Fruit fly (Drosophila melanogaster) whole organism, embryonic: ENCODE data around the gene Ufsp2.

Experiments used
- B-H1 ChIP-seq: fragments of 200-800 bp; sonication (Bioruptor generic); IDR thresholded peaks from 3 replicates; pipeline ENCODE4 v1.3.6; 2022; ENCODE audit warnings: missing biosample characterization, missing genetic modification characterization
- CG10209 ChIP-seq: fragments of 200-800 bp; sonication (Bioruptor generic); optimal IDR thresholded peaks from 3 replicates; lab custom pipeline; 2017; ENCODE audit warnings: missing biosample characterization, mild to moderate bottlenecking, missing genetic modification characterization, missing genetic modification reagents
- CG10543 ChIP-seq: fragments of 200-800 bp; sonication (Bioruptor generic); optimal IDR thresholded peaks from 3 replicates; lab custom pipeline; 2017; ENCODE audit warnings: missing biosample characterization, mild to moderate bottlenecking, missing genetic modification characterization, moderate library complexity
- CG13287 ChIP-seq: fragments of 200-800 bp; sonication (Bioruptor generic); IDR thresholded peaks from 2 replicates; pipeline ENCODE4 v1.3.6; 2022; ENCODE audit warnings: missing biosample characterization, missing genetic modification characterization; ENCODE audit not compliant: partially characterized antibody
- CG13624 ChIP-seq: fragments of 200-800 bp; sonication (Bioruptor generic); optimal IDR thresholded peaks from 2 replicates; lab custom pipeline; 2016; ENCODE audit warnings: missing biosample characterization, missing genetic modification characterization
- CG15514 ChIP-seq: fragments of 200-800 bp; sonication (Bioruptor generic); optimal IDR thresholded peaks from 3 replicates; lab custom pipeline; 2017; ENCODE audit warnings: missing biosample characterization, missing genetic modification characterization, mild to moderate bottlenecking, moderate library complexity, missing genetic modification reagents
- CG16779 ChIP-seq: fragments of 200-800 bp; sonication (Bioruptor generic); IDR thresholded peaks from 2 replicates; pipeline ENCODE4 v1.3.6; 2022; ENCODE audit warnings: missing biosample characterization, missing genetic modification characterization
- CG17186 ChIP-seq: fragments of 200-800 bp; sonication (Bioruptor generic); optimal IDR thresholded peaks from 3 replicates; lab custom pipeline; 2017; ENCODE audit warnings: missing biosample characterization, missing genetic modification reagents, missing genetic modification characterization
- CG17359 ChIP-seq: fragments of 200-800 bp; sonication (Bioruptor generic); optimal IDR thresholded peaks from 3 replicates; lab custom pipeline; 2018; ENCODE audit warnings: missing biosample characterization, mild to moderate bottlenecking, missing genetic modification characterization, moderate library complexity
- CG17385 ChIP-seq: fragments of 200-800 bp; sonication (Bioruptor generic); optimal IDR thresholded peaks from 3 replicates; lab custom pipeline; 2018; ENCODE audit warnings: missing biosample characterization, mild to moderate bottlenecking, missing genetic modification characterization
- CG17912 ChIP-seq: fragments of 200-800 bp; sonication (Bioruptor generic); optimal IDR thresholded peaks from 2 replicates; lab custom pipeline; 2018; ENCODE audit warnings: missing biosample characterization, mild to moderate bottlenecking, missing genetic modification characterization
- CG18476 ChIP-seq: fragments of 200-800 bp; sonication (Bioruptor generic); optimal IDR thresholded peaks from 2 replicates; lab custom pipeline; 2016; ENCODE audit warnings: missing biosample characterization, mild to moderate bottlenecking, missing genetic modification characterization
- CG2129 ChIP-seq: fragments of 200-800 bp; sonication (Bioruptor generic); IDR thresholded peaks from 2 replicates; pipeline ENCODE4 v1.3.6; 2022; ENCODE audit warnings: missing biosample characterization, missing genetic modification characterization; ENCODE audit not compliant: partially characterized antibody
- CG2712 ChIP-seq: fragments of 200-800 bp; optimal IDR thresholded peaks from 3 replicates; lab custom pipeline; 2019; ENCODE audit warnings: missing biosample characterization, mild to moderate bottlenecking, missing genetic modification characterization, moderate library complexity
- CG2889 ChIP-seq: fragments of 200-800 bp; sonication (Bioruptor generic); IDR thresholded peaks from 3 replicates; pipeline ENCODE4 v1.3.6; 2022; ENCODE audit warnings: missing biosample characterization, missing genetic modification characterization
- CG3065 ChIP-seq: fragments of 200-800 bp; sonication (Bioruptor generic); optimal IDR thresholded peaks from 2 replicates; lab custom pipeline; 2016; ENCODE audit warnings: missing biosample characterization, missing genetic modification characterization
- CG32532 ChIP-seq: fragments of 200-800 bp; sonication (Bioruptor generic); IDR thresholded peaks from 2 replicates; pipeline ENCODE4 v1.3.6; 2022; ENCODE audit warnings: missing biosample characterization, missing genetic modification characterization
- CG3838 ChIP-seq: fragments of 200-800 bp; sonication (Bioruptor generic); optimal IDR thresholded peaks from 3 replicates; lab custom pipeline; 2016; ENCODE audit warnings: missing biosample characterization, missing genetic modification characterization
- CG4730 ChIP-seq: fragments of 200-800 bp; sonication (Bioruptor generic); IDR thresholded peaks from 2 replicates; pipeline ENCODE4 v1.3.6; 2022; ENCODE audit warnings: missing biosample characterization, missing genetic modification characterization
- CG4854 ChIP-seq: fragments of 200-800 bp; sonication (Bioruptor generic); optimal IDR thresholded peaks from 2 replicates; lab custom pipeline; 2016; ENCODE audit warnings: missing biosample characterization, missing genetic modification characterization, inconsistent platforms
- CG6765 ChIP-seq: fragments of 200-800 bp; sonication (Bioruptor generic); optimal IDR thresholded peaks from 3 replicates; lab custom pipeline; 2017; ENCODE audit warnings: missing biosample characterization, mild to moderate bottlenecking, missing genetic modification characterization
- CG7745 ChIP-seq: fragments of 200-800 bp; sonication (Bioruptor generic); optimal IDR thresholded peaks from 2 replicates; lab custom pipeline; 2018; ENCODE audit warnings: missing biosample characterization, mild to moderate bottlenecking, missing genetic modification characterization, moderate library complexity
- CG8765 ChIP-seq: fragments of 200-800 bp; sonication (Bioruptor generic); IDR thresholded peaks from 2 replicates; pipeline ENCODE4 v1.3.6; 2022; ENCODE audit warnings: missing biosample characterization, missing genetic modification characterization
- CG9797 ChIP-seq: fragments of 200-800 bp; sonication (Bioruptor generic); optimal IDR thresholded peaks from 3 replicates; lab custom pipeline; 2018; ENCODE audit warnings: missing biosample characterization, mild to moderate bottlenecking, missing genetic modification characterization
- Drgx ChIP-seq: fragments of 200-800 bp; sonication (Bioruptor generic); IDR thresholded peaks from 2 replicates; pipeline ENCODE4 v1.3.6; 2022; ENCODE audit warnings: missing biosample characterization, missing genetic modification characterization
- Fer2 ChIP-seq: fragments of 200-800 bp; sonication (Bioruptor generic); optimal IDR thresholded peaks from 2 replicates; lab custom pipeline; 2018; ENCODE audit warnings: missing biosample characterization, mild to moderate bottlenecking, missing genetic modification characterization, moderate library complexity
- HLH4C ChIP-seq: fragments of 200-800 bp; sonication (Bioruptor generic); IDR thresholded peaks from 3 replicates; pipeline ENCODE4 v1.3.6; 2022; ENCODE audit warnings: missing biosample characterization, missing genetic modification characterization; ENCODE audit not compliant: partially characterized antibody
- MBD-R2 ChIP-seq: fragments of 200-800 bp; sonication (Bioruptor generic); IDR thresholded peaks from 2 replicates; pipeline ENCODE4 v1.3.6; 2022; ENCODE audit warnings: missing biosample characterization, missing genetic modification characterization
- Mes4 ChIP-seq: fragments of 200-800 bp; sonication (Bioruptor generic); optimal IDR thresholded peaks from 2 replicates; lab custom pipeline; 2016; ENCODE audit warnings: missing biosample characterization, missing genetic modification characterization
- NC2β ChIP-seq: fragments of 200-800 bp; sonication (Bioruptor generic); optimal IDR thresholded peaks from 2 replicates; lab custom pipeline; 2016; ENCODE audit warnings: missing biosample characterization, missing genetic modification characterization
- Scr ChIP-seq: fragments of 200-800 bp; sonication (Bioruptor generic); IDR thresholded peaks from 2 replicates; pipeline ENCODE4 v1.3.6; 2022; ENCODE audit warnings: missing biosample characterization, missing genetic modification characterization; ENCODE audit not compliant: partially characterized antibody
- Sry-δ ChIP-seq: fragments of 200-800 bp; sonication (Bioruptor generic); optimal IDR thresholded peaks from 2 replicates; lab custom pipeline; 2016; ENCODE audit warnings: missing biosample characterization, missing genetic modification characterization
- ac ChIP-seq: fragments of 200-800 bp; sonication (Bioruptor generic); optimal IDR thresholded peaks from 3 replicates; lab custom pipeline; 2017; ENCODE audit warnings: missing biosample characterization, mild to moderate bottlenecking, missing genetic modification characterization
- ap ChIP-seq: fragments of 200-800 bp; sonication (Bioruptor generic); IDR thresholded peaks from 2 replicates; pipeline ENCODE4 v1.3.6; 2022; ENCODE audit warnings: missing biosample characterization, missing genetic modification characterization
- ase ChIP-seq: fragments of 200-800 bp; sonication (Bioruptor generic); IDR thresholded peaks from 3 replicates; pipeline ENCODE4 v1.3.6; 2022; ENCODE audit warnings: missing biosample characterization, missing genetic modification characterization
- ash1 ChIP-seq: fragments of 200-800 bp; sonication (Bioruptor generic); optimal IDR thresholded peaks from 2 replicates; lab custom pipeline; 2018; ENCODE audit warnings: missing biosample characterization, mild to moderate bottlenecking, missing genetic modification characterization
- az2 ChIP-seq: fragments of 200-800 bp; sonication (Bioruptor generic); optimal IDR thresholded peaks from 3 replicates; lab custom pipeline; 2016; ENCODE audit warnings: missing biosample characterization, missing genetic modification characterization
- crc ChIP-seq: fragments of 200-800 bp; sonication (Bioruptor generic); optimal IDR thresholded peaks from 2 replicates; lab custom pipeline; 2016; ENCODE audit warnings: missing biosample characterization, missing genetic modification characterization
- dimm ChIP-seq: fragments of 200-800 bp; sonication (Bioruptor generic); IDR thresholded peaks from 2 replicates; pipeline ENCODE4 v1.3.6; 2022; ENCODE audit warnings: missing biosample characterization, missing genetic modification characterization
- dpn ChIP-seq, 2 experiments: fragments of 200-800 bp; sonication (Bioruptor generic); optimal IDR thresholded peaks; 3 replicates each; lab custom pipeline; 2016; ENCODE audit warnings: missing biosample characterization in 2 of 2, missing genetic modification characterization in 2 of 2
- ems ChIP-seq: fragments of 200-800 bp; sonication (Bioruptor generic); optimal IDR thresholded peaks from 3 replicates; lab custom pipeline; 2016; ENCODE audit warnings: missing biosample characterization, missing genetic modification characterization
- fd96Cb ChIP-seq: fragments of 200-800 bp; sonication (Bioruptor generic); optimal IDR thresholded peaks from 2 replicates; lab custom pipeline; 2018; ENCODE audit warnings: missing biosample characterization, mild to moderate bottlenecking, missing genetic modification characterization, moderate library complexity
- lmd ChIP-seq: fragments of 200-800 bp; sonication (Bioruptor generic); IDR thresholded peaks from 2 replicates; pipeline ENCODE4 v1.3.6; 2022; ENCODE audit warnings: missing biosample characterization, missing genetic modification characterization
- nau ChIP-seq: fragments of 200-800 bp; sonication (Bioruptor generic); optimal IDR thresholded peaks from 3 replicates; lab custom pipeline; 2017; ENCODE audit warnings: missing biosample characterization, mild to moderate bottlenecking, missing genetic modification characterization, missing genetic modification reagents
- org-1 ChIP-seq: fragments of 200-800 bp; sonication (Bioruptor generic); optimal IDR thresholded peaks from 2 replicates; lab custom pipeline; 2017; ENCODE audit warnings: missing biosample characterization, missing genetic modification characterization
- pan ChIP-seq, 4 experiments: fragments of >200 bp in 3 of 4; fragments of 200-800 bp in 1 of 4; sonication (Bioruptor generic) in 1 of 4; optimal IDR thresholded peaks in 3 of 4; IDR thresholded peaks in 1 of 4; 2 replicates each; pipeline versions ENCODE4 v1.3.6 to Lab custom; 2017 to 2022; ENCODE audit warnings: missing biosample characterization in 2 of 4, missing genetic modification characterization in 2 of 4, mixed read lengths in 1 of 4
- ro ChIP-seq: fragments of 200-800 bp; sonication (Bioruptor generic); IDR thresholded peaks from 2 replicates; pipeline ENCODE4 v1.3.6; 2022; ENCODE audit warnings: missing biosample characterization, missing genetic modification characterization
- sr ChIP-seq: fragments of 200-800 bp; sonication (Bioruptor generic); IDR thresholded peaks from 3 replicates; pipeline ENCODE4 v1.3.6; 2022; ENCODE audit warnings: missing biosample characterization, missing genetic modification characterization
- tap ChIP-seq: fragments of 200-800 bp; optimal IDR thresholded peaks from 3 replicates; lab custom pipeline; 2019; ENCODE audit warnings: missing biosample characterization, mild to moderate bottlenecking, missing genetic modification characterization, moderate library complexity
- wek ChIP-seq: fragments of 200-800 bp; sonication (Bioruptor generic); optimal IDR thresholded peaks from 3 replicates; lab custom pipeline; 2018; ENCODE audit warnings: missing biosample characterization, mild to moderate bottlenecking, missing genetic modification characterization, moderate library complexity
- wor ChIP-seq: fragments of 200-800 bp; sonication (Bioruptor generic); IDR thresholded peaks from 2 replicates; pipeline ENCODE4 v1.3.6; 2022; ENCODE audit warnings: missing biosample characterization, missing genetic modification characterization

Gene Ufsp2

DNA sequence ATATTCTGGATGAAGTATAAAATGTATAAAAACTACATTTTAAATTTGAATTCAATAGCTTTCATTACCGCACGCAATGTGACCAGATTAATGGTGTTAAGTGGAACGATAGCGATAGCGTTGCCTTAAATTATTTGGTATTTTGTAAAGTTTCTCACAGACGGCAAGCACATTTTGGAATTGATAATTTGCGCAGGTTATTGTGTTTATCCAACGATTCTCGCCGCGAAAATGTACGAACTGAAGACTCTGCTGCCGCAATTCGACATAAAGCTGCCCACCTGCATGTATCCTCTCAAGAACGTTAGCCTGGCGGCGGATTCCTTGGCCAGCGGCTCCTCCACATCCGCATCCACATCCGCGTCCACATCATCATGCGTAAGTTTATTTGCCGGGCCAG lies 7.1 kb downstream of the Ufsp2 start, which contains the start of gene AIMP2:
Gene AIMP2 (plus strand): TSS at position 135 of the 400 bp plus-strand sequence.
- no peak for TF ChIP-seq CG8765
- TF ChIP-seq nau = no peak
- TF ChIP-seq CG32532 (GFP tag; lab: Robert Waterston, UW) = no peak
- TF ChIP-seq Scr (GFP tag; lab: Robert Waterston, UW) = peak; percentile 31; the same call in 1 of the 2 replicates
- TF ChIP-seq CG10543 = no peak
- TF ChIP-seq org-1 = no peak
- TF ChIP-seq Drgx (GFP tag; lab: Robert Waterston, UW) = no peak
- no peak for TF ChIP-seq lmd (GFP tag; lab: Robert Waterston, UW)
- TF ChIP-seq CG17359 (tag; lab: Kevin White, UChicago) = no peak
- no peak for TF ChIP-seq ac
- TF ChIP-seq HLH4C = peak; percentile 46; the same call in 1 of the 3 replicates
- TF ChIP-seq CG16779 (GFP tag; lab: Robert Waterston, UW) = 0 out of 2 replicates have a peak, but pooled peaks have one; percentile 29
- no peak for TF ChIP-seq CG10209 (GFP tag; lab: Kevin White, UChicago)
- no peak for TF ChIP-seq ems (GFP tag; lab: Kevin White, UChicago)
- TF ChIP-seq CG7745 (tag; lab: Kevin White, UChicago) = no peak
- peak; percentile 23 for TF ChIP-seq CG17186 (GFP tag; lab: Kevin White, UChicago)
- TF ChIP-seq Mes4 (GFP tag; lab: Kevin White, UChicago) = no peak
- TF ChIP-seq CG13624 (GFP tag; lab: Kevin White, UChicago) = no peak
- no peak for TF ChIP-seq CG2129 (GFP tag; lab: Robert Waterston, UW)
- no peak for TF ChIP-seq CG6765 (GFP tag; lab: Kevin White, UChicago)
- no peak for TF ChIP-seq CG15514
- peak; percentile 55 for TF ChIP-seq CG13287
- TF ChIP-seq CG18476 = no peak
- no peak for TF ChIP-seq CG3065 (GFP tag; lab: Kevin White, UChicago)
- no peak for TF ChIP-seq CG17912
- TF ChIP-seq crc = no peak
- peak; percentile 47 for TF ChIP-seq Sry-δ
- no peak for TF ChIP-seq sr (GFP tag; lab: Robert Waterston, UW)
- TF ChIP-seq dpn (GFP tag; optimal IDR thresholded peaks at IDR 0.05; lab: Kevin White, UChicago) = no peak
- no peak for TF ChIP-seq ap (GFP tag; lab: Robert Waterston, UW)
- no peak for TF ChIP-seq ro
- TF ChIP-seq wek (GFP tag; lab: Kevin White, UChicago) = no peak
- no peak for TF ChIP-seq CG17385 (GFP tag; lab: Kevin White, UChicago)
- no peak for TF ChIP-seq B-H1 (GFP tag; lab: Robert Waterston, UW)
- TF ChIP-seq az2 (GFP tag; lab: Kevin White, UChicago) = no peak
- TF ChIP-seq pan (optimal IDR thresholded peaks at IDR 0.05; lab: Kevin White, UChicago) = no peak
- TF ChIP-seq pan (GFP tag; optimal IDR thresholded peaks at IDR 0.05 in 1 of 2, IDR thresholded peaks at IDR 0.05 in 1 of 2) = no peak
- no peak for TF ChIP-seq CG2889 (GFP tag; lab: Robert Waterston, UW)
- TF ChIP-seq CG9797 (GFP tag; lab: Kevin White, UChicago) = peak; percentile 78
- no peak for TF ChIP-seq ash1 (GFP tag; lab: Kevin White, UChicago)
- TF ChIP-seq dimm = no peak
- no peak for TF ChIP-seq NC2β (GFP tag; lab: Kevin White, UChicago)
- TF ChIP-seq ase (GFP tag; lab: Robert Waterston, UW) = no peak
- TF ChIP-seq Fer2 (tag; lab: Kevin White, UChicago) = no peak
- TF ChIP-seq CG2712 (tag; lab: Kevin White, UChicago) = no peak
- no peak for TF ChIP-seq tap (tag; lab: Kevin White, UChicago)
- TF ChIP-seq CG4854 (GFP tag; lab: Kevin White, UChicago) = no peak
- peak; percentile 71 for TF ChIP-seq MBD-R2 (GFP tag; lab: Robert Waterston, UW)
- no peak for TF ChIP-seq wor
- no peak for TF ChIP-seq CG4730 (GFP tag; lab: Robert Waterston, UW)
- no peak for TF ChIP-seq fd96Cb (tag; lab: Kevin White, UChicago)
- TF ChIP-seq CG3838 (GFP tag; lab: Kevin White, UChicago) = no peak
